Worm (Caenorhabditis elegans): ENCODE data around the gene arx-6.

- TF ChIP-seq dao-5 (tag; optimal IDR thresholded peaks at IDR 0.05) (no peak), W03F9.2 (tag; optimal IDR thresholded peaks at IDR 0.05) (no peak), him-1 (tag; optimal IDR thresholded peaks at IDR 0.05) (no peak)
These were observed 21.5 kb upstream of the arx-6 start for ce11 chrIII:4856992-4857391.

Data from whole organism, L4/young adult.